Fruit fly (Drosophila melanogaster): ENCODE data around the gene nbs.

DNA sequence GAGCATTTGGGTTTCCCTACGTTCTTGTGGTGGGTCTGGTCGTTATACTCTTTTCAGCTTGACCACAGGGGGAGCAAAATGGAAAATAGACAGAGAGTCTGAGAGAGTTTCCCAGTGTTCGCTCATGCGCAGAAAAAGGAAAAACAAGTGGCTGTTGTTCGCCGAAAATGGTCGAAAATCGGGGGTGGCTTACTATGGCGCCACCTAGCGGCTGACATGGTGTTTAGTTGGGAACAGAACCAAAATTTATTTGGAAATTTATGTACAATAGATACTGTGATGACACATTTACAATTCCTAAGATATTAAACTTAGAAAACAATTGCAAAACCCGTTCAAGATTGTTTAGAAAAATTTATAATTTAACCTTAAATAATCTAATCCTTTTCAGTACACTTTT is 28.6 kb upstream of the nbs start:
- TF ChIP-seq CG8478 (optimal IDR thresholded peaks at IDR 0.05) (no peak), CTCF (optimal IDR thresholded peaks at IDR 0.05) (peak; percentile 89 to 90)
